Worm (Caenorhabditis elegans) whole organism, late embryonic: ENCODE results near the gene C05C10.8.

Experiments
- F13H6.1 ChIP-seq: sonication (generic microtip); optimal IDR thresholded peaks from 2 replicates; lab custom pipeline; 2016; ENCODE audit warnings: missing genetic modification characterization, missing compliant biosample characterization
- K02D7.2 ChIP-seq: sonication (generic microtip); optimal IDR thresholded peaks from 2 replicates; lab custom pipeline; 2017; ENCODE audit warnings: mild to moderate bottlenecking, missing genetic modification characterization, missing compliant biosample characterization
- K09A11.1 ChIP-seq: sonication (generic microtip); optimal IDR thresholded peaks from 2 replicates; lab custom pipeline; 2017; ENCODE audit warnings: antibody characterized with exemption, mild to moderate bottlenecking, missing genetic modification characterization, missing compliant biosample characterization; ENCODE audit not compliant: insufficient read depth
- ahr-1 ChIP-seq: sonication (generic microtip); optimal IDR thresholded peaks from 2 replicates; lab custom pipeline; 2016; ENCODE audit warnings: missing genetic modification characterization, missing compliant biosample characterization
- ama-1 ChIP-seq: fragments of 150-350 bp; optimal IDR thresholded peaks from 2 replicates; lab custom pipeline; 2014
- ceh-18 ChIP-seq: sonication (generic microtip); optimal IDR thresholded peaks from 2 replicates; lab custom pipeline; 2016; ENCODE audit warnings: missing genetic modification characterization, missing compliant biosample characterization
- ceh-22 ChIP-seq: sonication (generic microtip); optimal IDR thresholded peaks from 2 replicates; lab custom pipeline; 2017; ENCODE audit warnings: missing biosample characterization, missing genetic modification characterization
- ceh-24 ChIP-seq: sonication (generic microtip); optimal IDR thresholded peaks from 2 replicates; lab custom pipeline; 2016; ENCODE audit warnings: mild to moderate bottlenecking, missing genetic modification characterization, missing compliant biosample characterization
- ceh-30 ChIP-seq: fragments of 150-350 bp; optimal IDR thresholded peaks from 2 replicates; lab custom pipeline; 2014; ENCODE audit warnings: missing biosample characterization, missing genetic modification characterization
- ceh-34 ChIP-seq: sonication (generic microtip); optimal IDR thresholded peaks from 2 replicates; lab custom pipeline; 2016; ENCODE audit warnings: mild to moderate bottlenecking, missing genetic modification characterization, missing compliant biosample characterization
- ceh-6 ChIP-seq: fragments of 200-800 bp; sonication (Bioruptor generic); optimal IDR thresholded peaks from 2 replicates; lab custom pipeline; 2018; ENCODE audit warnings: mild to moderate bottlenecking, missing genetic modification characterization, missing compliant biosample characterization
- che-1 ChIP-seq: sonication (generic microtip); optimal IDR thresholded peaks from 2 replicates; lab custom pipeline; 2016; ENCODE audit warnings: mild to moderate bottlenecking, missing genetic modification characterization, missing compliant biosample characterization
- dve-1 ChIP-seq: sonication (generic microtip); optimal IDR thresholded peaks from 2 replicates; lab custom pipeline; 2017; ENCODE audit warnings: antibody characterized with exemption, mild to moderate bottlenecking, missing genetic modification characterization, missing compliant biosample characterization
- elt-2 ChIP-seq: sonication (generic microtip); optimal IDR thresholded peaks from 2 replicates; lab custom pipeline; 2016; ENCODE audit warnings: missing genetic modification reagents, missing genetic modification characterization, missing compliant biosample characterization
- elt-4 ChIP-seq: sonication (generic microtip); optimal IDR thresholded peaks from 2 replicates; lab custom pipeline; 2016; ENCODE audit warnings: missing genetic modification characterization, missing compliant biosample characterization
- eyg-1 ChIP-seq: sonication (generic microtip); optimal IDR thresholded peaks from 2 replicates; lab custom pipeline; 2016; ENCODE audit warnings: missing genotype, missing genetic modification characterization, missing compliant biosample characterization
- fax-1 ChIP-seq: sonication (generic microtip); optimal IDR thresholded peaks from 2 replicates; lab custom pipeline; 2016; ENCODE audit warnings: missing genotype, missing genetic modification characterization, missing compliant biosample characterization
- fkh-6 ChIP-seq: sonication (generic microtip); optimal IDR thresholded peaks from 2 replicates; lab custom pipeline; 2016; ENCODE audit warnings: missing genetic modification characterization, missing compliant biosample characterization
- gmeb-2 ChIP-seq: sonication (generic microtip); optimal IDR thresholded peaks from 2 replicates; lab custom pipeline; 2016; ENCODE audit warnings: missing genetic modification characterization, inconsistent platforms, missing compliant biosample characterization
- hlh-15 ChIP-seq: sonication (generic microtip); optimal IDR thresholded peaks from 2 replicates; lab custom pipeline; 2016; ENCODE audit warnings: missing genetic modification characterization, missing compliant biosample characterization
- hlh-30 ChIP-seq: sonication (generic microtip); optimal IDR thresholded peaks from 2 replicates; lab custom pipeline; 2017; ENCODE audit warnings: antibody characterized with exemption, missing genetic modification characterization, missing compliant biosample characterization; ENCODE audit not compliant: insufficient read depth
- hlh-6 ChIP-seq: sonication (generic microtip); optimal IDR thresholded peaks from 2 replicates; lab custom pipeline; 2016; ENCODE audit warnings: missing genotype, missing genetic modification characterization, missing compliant biosample characterization
- lin-11 ChIP-seq: fragments of 200-800 bp; sonication (Bioruptor generic); optimal IDR thresholded peaks from 2 replicates; lab custom pipeline; 2018; ENCODE audit warnings: mild to moderate bottlenecking, missing genetic modification characterization, missing compliant biosample characterization
- madf-2 ChIP-seq: sonication (generic microtip); optimal IDR thresholded peaks from 2 replicates; lab custom pipeline; 2017; ENCODE audit warnings: missing genetic modification characterization, missing compliant biosample characterization
- mec-3 ChIP-seq: sonication (generic microtip); optimal IDR thresholded peaks from 2 replicates; lab custom pipeline; 2016; ENCODE audit warnings: borderline replicate concordance, missing genetic modification characterization, missing compliant biosample characterization
- nfya-1 ChIP-seq: sonication (generic microtip); optimal IDR thresholded peaks from 2 replicates; lab custom pipeline; 2017; ENCODE audit warnings: missing genetic modification characterization, mild to moderate bottlenecking, missing compliant biosample characterization, antibody characterized with exemption, moderate library complexity
- nhr-232 ChIP-seq: sonication (generic microtip); optimal IDR thresholded peaks from 2 replicates; lab custom pipeline; 2016; ENCODE audit warnings: missing genetic modification characterization, missing compliant biosample characterization
- npax-4 ChIP-seq: sonication (generic microtip); optimal IDR thresholded peaks from 2 replicates; lab custom pipeline; 2016; ENCODE audit warnings: missing genetic modification characterization, missing compliant biosample characterization
- pag-3 ChIP-seq: sonication (generic microtip); optimal IDR thresholded peaks from 2 replicates; lab custom pipeline; 2016; ENCODE audit warnings: missing compliant biosample characterization, missing genetic modification characterization, borderline replicate concordance
- pat-9 ChIP-seq: fragments of 200-800 bp; sonication (Bioruptor generic); optimal IDR thresholded peaks from 2 replicates; lab custom pipeline; 2018; ENCODE audit warnings: mild to moderate bottlenecking, missing genetic modification characterization, moderate library complexity, missing compliant biosample characterization
- pros-1 ChIP-seq: fragments of 150-350 bp; optimal IDR thresholded peaks from 2 replicates; lab custom pipeline; 2014; ENCODE audit warnings: missing biosample characterization, missing genetic modification reagents, missing genetic modification characterization
- rnt-1 ChIP-seq: sonication (generic microtip); optimal IDR thresholded peaks from 2 replicates; lab custom pipeline; 2016; ENCODE audit warnings: missing genetic modification characterization, missing compliant biosample characterization
- sdc-2 ChIP-seq: sonication (generic microtip); optimal IDR thresholded peaks from 2 replicates; lab custom pipeline; 2016; ENCODE audit warnings: missing genotype, missing genetic modification characterization, missing compliant biosample characterization
- ttx-3 ChIP-seq: sonication (generic microtip); optimal IDR thresholded peaks from 2 replicates; lab custom pipeline; 2016; ENCODE audit warnings: missing genetic modification reagents, missing genetic modification characterization, missing compliant biosample characterization
- unc-3 ChIP-seq, 2 experiments: fragments of 200-800 bp in 1 of 2; sonication (Bioruptor generic) in 1 of 2; sonication (generic microtip) in 1 of 2; conservative IDR thresholded peaks in 1 of 2; optimal IDR thresholded peaks in 1 of 2; 2 replicates each; pipeline versions ENCODE4 v1.3.6 to Lab custom; 2016 to 2022; ENCODE audit warnings: missing compliant biosample characterization in 2 of 2, missing genetic modification characterization in 2 of 2, missing genetic modification reagents in 1 of 2
- unc-42 ChIP-seq: sonication (generic microtip); optimal IDR thresholded peaks from 2 replicates; lab custom pipeline; 2016; ENCODE audit warnings: missing genotype, missing genetic modification characterization, missing compliant biosample characterization
- unc-55 ChIP-seq: sonication (generic microtip); optimal IDR thresholded peaks from 2 replicates; lab custom pipeline; 2017; ENCODE audit warnings: missing biosample characterization, missing genetic modification reagents, missing genetic modification characterization

The C05C10.8 gene

DNA sequence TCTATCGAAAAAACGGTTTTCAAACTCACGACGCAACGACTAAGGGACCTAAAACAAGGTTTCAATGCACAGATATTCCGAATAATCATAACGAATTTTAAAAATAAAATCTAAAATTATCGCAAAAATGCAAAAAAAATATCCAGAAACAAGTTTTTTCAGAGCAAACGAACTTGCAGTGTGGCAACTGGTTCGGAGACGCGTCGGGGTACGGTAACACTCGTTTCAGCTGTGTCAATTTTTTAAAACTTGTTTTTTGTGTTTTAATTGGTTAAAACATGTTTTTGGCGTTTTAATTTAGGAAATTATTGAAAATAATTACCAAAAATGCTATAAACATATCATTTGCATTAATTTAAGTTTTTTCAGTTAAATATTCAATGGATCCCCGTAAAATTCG lies 25.4 kb downstream of the C05C10.8 start, which contains the start of gene C08H9.16:
Gene C08H9.16, plus strand, starts transcription at position 370 of the 400 bp plus-strand sequence.
- TF ChIP-seq ama-1 (lab: Kevin White, UChicago) = no peak
- peak; percentile 73 for TF ChIP-seq nfya-1
- no peak for TF ChIP-seq ahr-1 (tag; lab: Kevin White, UChicago)
- TF ChIP-seq ceh-18 (tag; lab: Kevin White, UChicago) = no peak
- TF ChIP-seq fax-1 (tag; lab: Kevin White, UChicago) = no peak
- peak; percentile 33 for TF ChIP-seq unc-42
- TF ChIP-seq hlh-30 (tag; lab: Kevin White, UChicago) = no peak
- TF ChIP-seq ceh-24 = no peak
- no peak for TF ChIP-seq mec-3 (tag; lab: Kevin White, UChicago)
- no peak for TF ChIP-seq K09A11.1
- TF ChIP-seq pag-3 (tag; lab: Kevin White, UChicago) = no peak

- TF ChIP-seq elt-2 (tag; lab: Kevin White, UChicago) (peak; percentile 81), eyg-1 (no peak)
Measured at ce11 chrII:9891823-9892222, 26.0 kb downstream of the C05C10.8 start.

ce11 chrII:9891031-9891689 lies 26.6 kb downstream of the C05C10.8 start, which contains the start of gene vgln-1:
vgln-1 (minus strand) TSS chrII:9891081.
- TF ChIP-seq K02D7.2 (tag; lab: Kevin White, UChicago) (no peak), ceh-22 (tag; lab: Kevin White, UChicago) (no peak), elt-4 (tag; lab: Kevin White, UChicago) (no peak), unc-55 (GFP tag; lab: Kevin White, UChicago) (no peak), ceh-34 (tag; lab: Kevin White, UChicago) (no peak), rnt-1 (tag; lab: Kevin White, UChicago) (no peak), nhr-232 (tag; lab: Kevin White, UChicago) (no peak), ttx-3 (tag; lab: Kevin White, UChicago) (no peak), F13H6.1 (tag; lab: Kevin White, UChicago) (no peak), fax-1 (tag; lab: Kevin White, UChicago) (no peak), pat-9 (tag; lab: Kevin White, UChicago) (no peak), ama-1 (lab: Kevin White, UChicago) (no peak), gmeb-2 (tag; lab: Kevin White, UChicago) (no peak), npax-4 (tag; lab: Kevin White, UChicago) (no peak), sdc-2 (tag; lab: Kevin White, UChicago) (no peak)
- TF ChIP-seq, all 69 proteins: peak for 0

ce11 chrII:9888549-9888948 lies 29.3 kb downstream of the C05C10.8 start:
- TF ChIP-seq gmeb-2 (tag; lab: Kevin White, UChicago) = no peak
- no peak for TF ChIP-seq elt-2 (tag; lab: Kevin White, UChicago)
- no peak for TF ChIP-seq che-1 (tag; lab: Kevin White, UChicago)
- TF ChIP-seq npax-4 (tag; lab: Kevin White, UChicago) = no peak
- TF ChIP-seq lin-11 = no peak

- TF ChIP-seq unc-3 (GFP tag; conservative IDR thresholded peaks at IDR 0.05; lab: Robert Waterston, UW) (no peak), unc-3 (tag; optimal IDR thresholded peaks at IDR 0.05; lab: Kevin White, UChicago) (no peak), dve-1 (tag; lab: Kevin White, UChicago) (no peak), fkh-6 (tag; lab: Kevin White, UChicago) (no peak), elt-4 (tag; lab: Kevin White, UChicago) (no peak), hlh-6 (no peak), ceh-30 (no peak), ceh-24 (no peak), ceh-6 (GFP tag; lab: Kevin White, UChicago) (no peak), madf-2 (tag; lab: Kevin White, UChicago) (no peak), pag-3 (tag; lab: Kevin White, UChicago) (no peak), mec-3 (tag; lab: Kevin White, UChicago) (no peak), pros-1 (tag; lab: Kevin White, UChicago) (no peak), hlh-15 (tag; lab: Kevin White, UChicago) (no peak)
Measured at ce11 chrII:9886216-9886615, 31.6 kb downstream of the C05C10.8 start, which contains the start of gene algn-8. algn-8 (minus strand) TSS chrII:9886442.
